Worm (Caenorhabditis elegans): Measurements from ENCODE around the gene rps-3.

DNA sequence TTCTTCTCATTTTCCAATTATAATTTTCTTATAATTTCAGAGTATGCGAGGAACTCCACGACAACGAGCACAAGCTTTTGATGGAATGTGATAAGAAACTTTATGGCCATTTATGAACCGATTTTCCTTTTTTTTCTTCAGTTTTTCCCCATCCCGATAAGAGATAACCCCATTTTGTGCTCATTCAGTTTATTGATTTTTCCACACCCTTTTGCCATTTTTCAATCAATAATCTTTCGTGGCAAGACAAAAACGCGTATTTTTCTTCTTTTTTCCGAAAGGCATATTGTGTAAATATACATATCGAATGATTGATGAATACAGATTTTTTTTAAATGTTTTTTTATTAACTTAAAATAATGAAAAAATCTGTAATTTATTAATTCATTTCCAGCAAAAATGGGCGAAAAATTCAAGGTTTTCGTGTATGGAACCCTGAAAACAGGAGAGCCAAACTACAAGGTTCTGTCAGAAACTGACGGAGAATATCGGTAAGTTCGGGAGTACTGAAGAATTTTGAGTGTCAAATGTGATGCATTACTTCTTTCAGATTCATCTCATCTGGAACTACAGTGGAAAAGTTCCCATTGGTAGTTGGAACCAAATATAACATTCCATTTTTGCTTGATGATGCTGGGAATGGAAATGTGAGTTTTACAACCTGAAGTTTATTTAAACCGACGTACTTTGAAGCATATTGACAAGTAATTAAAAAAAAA, 42.2 kb upstream of the rps-3 start, which contains the start of gene F42A10.9:
- TF ChIP-seq W03F9.2 (tag; optimal IDR thresholded peaks at IDR 0.05) (no peak), him-1 (tag; optimal IDR thresholded peaks at IDR 0.05) (no peak)
